Fruit fly (Drosophila melanogaster): ENCODE measurements around the gene CG4408.

DNA sequence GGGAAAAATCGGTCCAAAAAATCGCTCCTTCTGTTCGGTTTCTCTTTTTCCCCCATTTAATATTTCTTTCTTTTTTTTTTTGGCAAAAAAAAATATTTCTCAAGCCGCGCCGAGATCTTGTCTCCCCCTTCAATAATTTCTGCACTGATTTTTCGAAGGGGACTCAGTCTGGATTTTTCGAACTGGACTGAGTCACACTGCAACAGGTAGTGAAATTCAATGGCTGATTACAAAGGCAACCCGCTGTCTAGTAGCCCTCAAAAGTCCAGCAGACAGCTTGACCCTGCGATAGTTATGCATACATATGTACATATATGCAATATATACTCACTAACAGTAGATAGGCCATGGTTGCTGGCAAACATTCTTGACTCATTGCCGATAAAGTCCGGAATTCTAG lies 43.1 kb downstream of the CG4408 start:
- TF ChIP-seq psq (optimal IDR thresholded peaks at IDR 0.05) (no peak), ttk (optimal IDR thresholded peaks at IDR 0.05) (no peak), Sin3A (optimal IDR thresholded peaks at IDR 0.05) (no peak), h (optimal IDR thresholded peaks at IDR 0.05) (peak; percentile 45)
